Fruit fly (Drosophila melanogaster): ENCODE data around the gene plh.

DNA sequence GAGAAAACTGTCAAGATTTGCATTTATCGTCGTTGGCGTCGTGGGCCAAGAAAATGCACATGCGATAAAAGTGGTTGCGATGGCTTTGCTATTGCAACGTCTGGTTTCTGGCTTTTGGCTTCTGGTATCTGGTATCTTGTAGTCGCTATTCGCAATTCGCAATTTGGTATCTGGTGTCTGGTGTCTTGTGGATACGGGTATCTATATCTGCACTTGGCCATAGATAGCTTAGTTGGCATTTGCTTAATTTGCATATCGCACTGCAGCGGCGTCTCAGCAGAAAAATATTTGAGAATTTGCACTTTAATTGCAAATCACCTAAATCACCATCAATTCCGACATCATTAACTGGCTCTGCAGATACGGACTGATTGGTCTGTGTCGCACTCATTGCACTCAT is 10.2 kb downstream of the plh start:
- no peak for TF ChIP-seq CG18619 (GFP tag; optimal IDR thresholded peaks at IDR 0.05)
- no peak for TF ChIP-seq pb (GFP tag; optimal IDR thresholded peaks at IDR 0.05)
- TF ChIP-seq br (optimal IDR thresholded peaks at IDR 0.05): no peak
- TF ChIP-seq pfk (GFP tag; optimal IDR thresholded peaks at IDR 0.05): no peak
- no peak for TF ChIP-seq CG30403 (GFP tag; optimal IDR thresholded peaks at IDR 0.05)
- TF ChIP-seq gro (GFP tag; optimal IDR thresholded peaks at IDR 0.05): no peak
- no peak for TF ChIP-seq Dek (tag; optimal IDR thresholded peaks at IDR 0.05)
- TF ChIP-seq inv (GFP tag; IDR thresholded peaks at IDR 0.05; ENCODE audit: partially characterized antibody): no peak
- TF ChIP-seq CG7271 (tag; optimal IDR thresholded peaks at IDR 0.05): no peak
- no peak for TF ChIP-seq sug (tag; optimal IDR thresholded peaks at IDR 0.05)
- no peak for TF ChIP-seq CkIIα-i1 (GFP tag; IDR thresholded peaks at IDR 0.05)
